Worm (Caenorhabditis elegans) whole organism, late embryonic: ENCODE measurements around the gene nhr-19.

Source experiments
- K09A11.1 ChIP-seq: sonication (generic microtip); optimal IDR thresholded peaks from 2 replicates; lab custom pipeline; 2017; ENCODE audit warnings: antibody characterized with exemption, mild to moderate bottlenecking, missing genetic modification characterization, missing compliant biosample characterization; ENCODE audit not compliant: insufficient read depth
- T23F11.4 ChIP-seq: fragments of 200-800 bp; sonication (Bioruptor generic); optimal IDR thresholded peaks from 2 replicates; lab custom pipeline; 2018; ENCODE audit warnings: mild to moderate bottlenecking, missing genetic modification characterization, missing compliant biosample characterization
- ceh-2 ChIP-seq: sonication (generic microtip); optimal IDR thresholded peaks from 2 replicates; lab custom pipeline; 2016; ENCODE audit warnings: missing genotype, missing genetic modification characterization, missing compliant biosample characterization
- ceh-22 ChIP-seq: sonication (generic microtip); optimal IDR thresholded peaks from 2 replicates; lab custom pipeline; 2017; ENCODE audit warnings: missing biosample characterization, missing genetic modification characterization
- ceh-31 ChIP-seq: sonication (generic microtip); optimal IDR thresholded peaks from 2 replicates; lab custom pipeline; 2016; ENCODE audit warnings: missing genetic modification characterization, missing compliant biosample characterization
- ceh-48 ChIP-seq: sonication (generic microtip); optimal IDR thresholded peaks from 2 replicates; lab custom pipeline; 2016; ENCODE audit warnings: missing genetic modification characterization, inconsistent platforms, missing compliant biosample characterization
- eyg-1 ChIP-seq: sonication (generic microtip); optimal IDR thresholded peaks from 2 replicates; lab custom pipeline; 2016; ENCODE audit warnings: missing genotype, missing genetic modification characterization, missing compliant biosample characterization
- fkh-10 ChIP-seq: fragments of 150-350 bp; optimal IDR thresholded peaks from 2 replicates; lab custom pipeline; 2014; ENCODE audit warnings: missing biosample characterization, missing genetic modification reagents, missing genetic modification characterization
- hlh-30 ChIP-seq: sonication (generic microtip); optimal IDR thresholded peaks from 2 replicates; lab custom pipeline; 2017; ENCODE audit warnings: antibody characterized with exemption, missing genetic modification characterization, missing compliant biosample characterization; ENCODE audit not compliant: insufficient read depth
- hlh-6 ChIP-seq: sonication (generic microtip); optimal IDR thresholded peaks from 2 replicates; lab custom pipeline; 2016; ENCODE audit warnings: missing genotype, missing genetic modification characterization, missing compliant biosample characterization
- madf-2 ChIP-seq: sonication (generic microtip); optimal IDR thresholded peaks from 2 replicates; lab custom pipeline; 2017; ENCODE audit warnings: missing genetic modification characterization, missing compliant biosample characterization
- nhr-11 ChIP-seq: fragments of 150-350 bp; optimal IDR thresholded peaks from 2 replicates; lab custom pipeline; 2014; ENCODE audit warnings: missing biosample characterization, missing genetic modification characterization
- unc-42 ChIP-seq: sonication (generic microtip); optimal IDR thresholded peaks from 2 replicates; lab custom pipeline; 2016; ENCODE audit warnings: missing genotype, missing genetic modification characterization, missing compliant biosample characterization

- TF ChIP-seq ceh-48 (tag; lab: Kevin White, UChicago) (no peak), madf-2 (tag; lab: Kevin White, UChicago) (no peak), fkh-10 (GFP tag; lab: Kevin White, UChicago) (no peak), unc-42 (tag; lab: Kevin White, UChicago) (no peak), ceh-2 (tag; lab: Kevin White, UChicago) (no peak), ceh-22 (tag; lab: Kevin White, UChicago) (no peak), hlh-30 (tag; lab: Kevin White, UChicago) (no peak), T23F11.4 (GFP tag; lab: Kevin White, UChicago) (no peak), hlh-6 (tag; lab: Kevin White, UChicago) (no peak), nhr-11 (tag; lab: Kevin White, UChicago) (no peak), K09A11.1 (tag; lab: Kevin White, UChicago) (no peak), eyg-1 (no peak), ceh-31 (tag; lab: Kevin White, UChicago) (no peak)
Observed at ce11 chrII:9576707-9577106, 28.6 kb downstream of the nhr-19 start.
